Worm (Caenorhabditis elegans) whole organism, L4/young adult: ENCODE data around the gene aagr-4.

Experiments
- W03F9.2 ChIP-seq: fragments of 150-350 bp; optimal IDR thresholded peaks from 2 replicates; lab custom pipeline; 2014; ENCODE audit warnings: missing biosample characterization, missing genetic modification characterization
- dao-5 ChIP-seq: sonication (generic microtip); optimal IDR thresholded peaks from 2 replicates; lab custom pipeline; 2016; ENCODE audit warnings: missing genotype, missing genetic modification characterization, moderate library complexity, missing compliant biosample characterization
- him-1 ChIP-seq: sonication (generic microtip); optimal IDR thresholded peaks from 2 replicates; lab custom pipeline; 2016; ENCODE audit warnings: missing genotype, missing genetic modification reagents, missing genetic modification characterization, missing compliant biosample characterization

- TF ChIP-seq dao-5 (tag; lab: Kevin White, UChicago), result no peak
- no peak for TF ChIP-seq W03F9.2 (tag; lab: Kevin White, UChicago)
- TF ChIP-seq him-1, result no peak
Measured at ce11 chrX:421785-422657, 38.4 kb upstream of the aagr-4 start.
